Worm (Caenorhabditis elegans) whole organism, midembryonic: Measurements from ENCODE around the gene K10D2.5.

Experiments
- flt-1 ChIP-seq: fragments of 200-800 bp; sonication (Bioruptor generic); IDR thresholded peaks from 2 replicates; pipeline ENCODE4 v1.3.6; 2022; ENCODE audit warnings: missing genetic modification characterization, missing compliant biosample characterization
- med-1 ChIP-seq: sonication (generic microtip); optimal IDR thresholded peaks from 2 replicates; lab custom pipeline; 2017; ENCODE audit warnings: missing genetic modification characterization, mild to moderate bottlenecking, missing compliant biosample characterization, antibody characterized with exemption, missing genetic modification reagents; ENCODE audit not compliant: insufficient read depth
- ztf-29 ChIP-seq: fragments of 200-800 bp; sonication (Bioruptor generic); IDR thresholded peaks from 2 replicates; pipeline ENCODE4 v1.3.6; 2022; ENCODE audit warnings: missing genetic modification reagents, missing genetic modification characterization, missing compliant biosample characterization

DNA sequence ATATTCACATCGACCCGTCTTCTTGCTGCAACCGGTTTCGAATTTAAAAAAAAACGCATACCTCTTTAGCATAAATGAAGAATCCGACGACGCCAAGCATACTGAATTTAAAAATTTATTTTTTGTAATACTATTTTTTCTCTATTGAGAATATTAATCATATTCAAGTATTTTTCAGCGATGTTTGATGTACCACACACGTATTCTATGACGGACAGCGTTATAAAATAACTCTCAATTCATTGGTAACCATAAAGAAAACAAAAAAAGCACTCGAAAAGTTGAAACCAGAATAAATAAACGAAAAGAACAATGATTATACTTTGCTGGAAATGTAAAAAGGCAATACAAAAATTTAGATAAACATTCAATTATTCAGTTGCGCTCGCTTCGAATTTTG, 13.0 kb upstream of the K10D2.5 start, which contains the start of gene T10F2.5:
- TF ChIP-seq med-1 (GFP tag; lab: Kevin White, UChicago) (no peak), ztf-29 (GFP tag; lab: Robert Waterston, UW) (no peak), flt-1 (no peak)
